Fruit fly (Drosophila melanogaster): ENCODE measurements around the gene CG34451.

DNA sequence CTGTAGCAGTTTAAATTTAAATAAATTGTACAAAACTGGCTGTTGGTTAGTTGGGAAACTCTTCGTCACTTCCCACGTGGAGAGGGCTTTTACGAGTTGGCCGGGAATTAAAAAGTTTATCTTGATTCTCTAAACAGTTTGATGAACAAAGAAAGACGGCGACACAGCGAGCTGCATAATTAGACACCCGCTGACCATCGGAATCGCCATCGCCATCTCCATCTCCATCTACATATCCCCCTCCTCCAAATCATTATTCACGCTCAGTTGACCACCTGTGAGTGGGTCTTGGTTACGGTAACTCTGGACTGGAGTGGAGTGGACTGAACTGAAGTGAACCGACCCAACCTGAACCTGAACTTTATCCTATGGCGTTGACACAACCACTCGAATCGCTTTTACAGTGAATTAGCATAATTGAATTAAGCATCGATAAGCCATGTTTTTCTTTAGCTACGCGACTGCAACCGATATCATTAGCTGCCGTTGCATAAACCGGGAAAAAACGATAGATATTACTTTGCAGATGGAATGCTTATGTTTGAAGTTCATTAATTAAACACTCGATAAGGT is 48.9 kb upstream of the CG34451 start:
- TF ChIP-seq psq (optimal IDR thresholded peaks at IDR 0.05) (no peak), usp (GFP tag; optimal IDR thresholded peaks at IDR 0.05) (no peak), CG8478 (optimal IDR thresholded peaks at IDR 0.05) (no peak)

Data from whole organism.